Worm (Caenorhabditis elegans) whole organism, mixed stage, embryonic: ENCODE measurements around the gene pqn-96.

Source experiments
- M03D4.4 ChIP-seq: sonication (generic microtip); optimal IDR thresholded peaks from 2 replicates; lab custom pipeline; 2017; ENCODE audit warnings: mild to moderate bottlenecking, missing genetic modification characterization, missing compliant biosample characterization
- bed-3 ChIP-seq: fragments of 200-800 bp; sonication (Bioruptor generic); optimal IDR thresholded peaks from 3 replicates; lab custom pipeline; 2018; ENCODE audit warnings: mild to moderate bottlenecking, missing genetic modification characterization, moderate library complexity, missing compliant biosample characterization
- blmp-1 ChIP-seq: fragments of 150-350 bp; optimal IDR thresholded peaks from 2 replicates; lab custom pipeline; 2014; ENCODE audit warnings: missing biosample characterization, missing genetic modification characterization
- ceh-39 ChIP-seq: fragments of 150-350 bp; optimal IDR thresholded peaks from 2 replicates; lab custom pipeline; 2014; ENCODE audit warnings: missing biosample characterization, missing genetic modification characterization
- ceh-43 ChIP-seq: fragments of 200-800 bp; sonication (Bioruptor generic); optimal IDR thresholded peaks from 2 replicates; lab custom pipeline; 2018; ENCODE audit warnings: mild to moderate bottlenecking, missing genetic modification characterization, moderate library complexity, missing compliant biosample characterization
- ceh-83 ChIP-seq: fragments of 200-800 bp; sonication (Bioruptor generic); optimal IDR thresholded peaks from 2 replicates; lab custom pipeline; 2018; ENCODE audit warnings: mild to moderate bottlenecking, missing genetic modification characterization, missing compliant biosample characterization
- ces-1 ChIP-seq: fragments of 150-350 bp; optimal IDR thresholded peaks from 2 replicates; lab custom pipeline; 2014; ENCODE audit warnings: missing biosample characterization, missing genetic modification reagents, missing genetic modification characterization
- cnd-1 ChIP-seq: fragments of 200-800 bp; sonication (Bioruptor generic); optimal IDR thresholded peaks from 2 replicates; lab custom pipeline; 2018; ENCODE audit warnings: mild to moderate bottlenecking, missing genetic modification characterization, missing compliant biosample characterization
- drap-1 ChIP-seq: fragments of 200-800 bp; sonication (Bioruptor generic); optimal IDR thresholded peaks from 3 replicates; lab custom pipeline; 2018; ENCODE audit warnings: mild to moderate bottlenecking, missing genetic modification characterization, missing compliant biosample characterization
- elt-1 ChIP-seq: sonication (generic microtip); optimal IDR thresholded peaks from 2 replicates; lab custom pipeline; 2017; ENCODE audit warnings: missing genetic modification characterization, mild to moderate bottlenecking, missing compliant biosample characterization, antibody characterized with exemption, moderate library complexity, borderline replicate concordance; ENCODE audit not compliant: insufficient read depth
- elt-3 ChIP-seq: fragments of 150-350 bp; optimal IDR thresholded peaks from 2 replicates; lab custom pipeline; 2014; ENCODE audit warnings: missing biosample characterization, missing genetic modification characterization
- flh-1 ChIP-seq: fragments of 200-800 bp; sonication (Bioruptor generic); optimal IDR thresholded peaks from 2 replicates; lab custom pipeline; 2018; ENCODE audit warnings: mild to moderate bottlenecking, missing genetic modification characterization, moderate library complexity, missing compliant biosample characterization
- ham-2 ChIP-seq: fragments of 200-800 bp; sonication (Bioruptor generic); optimal IDR thresholded peaks from 2 replicates; lab custom pipeline; 2018; ENCODE audit warnings: mild to moderate bottlenecking, missing genetic modification characterization, missing compliant biosample characterization
- hlh-1 ChIP-seq: fragments of 150-350 bp; optimal IDR thresholded peaks from 2 replicates; lab custom pipeline; 2014; ENCODE audit warnings: missing biosample characterization, missing genetic modification reagents, missing genetic modification characterization
- lin-13 ChIP-seq: fragments of 150-350 bp; optimal IDR thresholded peaks from 2 replicates; lab custom pipeline; 2014; ENCODE audit warnings: missing biosample characterization, missing genetic modification characterization
- lin-32 ChIP-seq: fragments of 200-800 bp; sonication (Bioruptor generic); optimal IDR thresholded peaks from 2 replicates; lab custom pipeline; 2018; ENCODE audit warnings: mild to moderate bottlenecking, missing genetic modification characterization, missing compliant biosample characterization
- lsy-2 ChIP-seq: fragments of 150-350 bp; optimal IDR thresholded peaks from 2 replicates; lab custom pipeline; 2014; ENCODE audit warnings: missing biosample characterization, missing genetic modification characterization
- mab-5 ChIP-seq: fragments of 150-350 bp; optimal IDR thresholded peaks from 2 replicates; lab custom pipeline; 2014; ENCODE audit warnings: missing biosample characterization, missing genetic modification characterization
- mep-1 ChIP-seq: fragments of 150-350 bp; optimal IDR thresholded peaks from 2 replicates; lab custom pipeline; 2017; ENCODE audit warnings: missing biosample characterization, missing genetic modification reagents, missing genetic modification characterization, inconsistent platforms
- mls-2 ChIP-seq: sonication (generic microtip); optimal IDR thresholded peaks from 2 replicates; lab custom pipeline; 2016; ENCODE audit warnings: mild to moderate bottlenecking, missing genetic modification characterization, moderate library complexity, missing compliant biosample characterization
- nhr-2 ChIP-seq: fragments of 150-350 bp; optimal IDR thresholded peaks from 2 replicates; lab custom pipeline; 2014; ENCODE audit warnings: missing biosample characterization, missing genetic modification characterization
- nhr-237 ChIP-seq: fragments of 150-350 bp; optimal IDR thresholded peaks from 2 replicates; lab custom pipeline; 2014; ENCODE audit warnings: missing biosample characterization, missing genetic modification characterization
- nhr-28 ChIP-seq: fragments of 150-350 bp; optimal IDR thresholded peaks from 2 replicates; lab custom pipeline; 2014; ENCODE audit warnings: missing biosample characterization, missing genetic modification characterization
- nhr-76 ChIP-seq: sonication (generic microtip); optimal IDR thresholded peaks from 2 replicates; lab custom pipeline; 2017; ENCODE audit warnings: missing biosample characterization, missing genetic modification characterization
- pha-4 ChIP-seq: fragments of 150-350 bp; optimal IDR thresholded peaks from 2 replicates; lab custom pipeline; 2018; ENCODE audit warnings: missing biosample characterization, missing genetic modification reagents, missing genetic modification characterization
- sem-2 ChIP-seq: fragments of 200-800 bp; sonication (Bioruptor generic); optimal IDR thresholded peaks from 2 replicates; lab custom pipeline; 2018; ENCODE audit warnings: mild to moderate bottlenecking, missing genetic modification characterization, missing compliant biosample characterization
- snpc-4 ChIP-seq: fragments of 150-350 bp; optimal IDR thresholded peaks from 2 replicates; lab custom pipeline; 2014; ENCODE audit warnings: missing biosample characterization, missing genetic modification characterization
- sptf-1 ChIP-seq: sonication (generic microtip); optimal IDR thresholded peaks from 2 replicates; lab custom pipeline; 2017; ENCODE audit warnings: mild to moderate bottlenecking, missing genetic modification characterization, moderate library complexity, missing compliant biosample characterization
- tbx-8 ChIP-seq: fragments of 200-800 bp; sonication (Bioruptor generic); optimal IDR thresholded peaks from 2 replicates; lab custom pipeline; 2018; ENCODE audit warnings: mild to moderate bottlenecking, missing genetic modification characterization, moderate library complexity, missing compliant biosample characterization
- unc-120 ChIP-seq: sonication (generic microtip); optimal IDR thresholded peaks from 2 replicates; lab custom pipeline; 2017; ENCODE audit warnings: missing genetic modification characterization, missing compliant biosample characterization; ENCODE audit not compliant: poor library complexity, severe bottlenecking
- unc-39 ChIP-seq: fragments of 150-350 bp; optimal IDR thresholded peaks from 2 replicates; lab custom pipeline; 2014; ENCODE audit warnings: missing biosample characterization, missing genetic modification characterization
- unc-62 ChIP-seq: fragments of 150-350 bp; optimal IDR thresholded peaks from 2 replicates; lab custom pipeline; 2014; ENCODE audit warnings: missing biosample characterization, missing genetic modification reagents, missing genetic modification characterization
- zip-8 ChIP-seq: fragments of 150-350 bp; optimal IDR thresholded peaks from 2 replicates; lab custom pipeline; 2014; ENCODE audit warnings: missing biosample characterization, missing genetic modification characterization
- ztf-11 ChIP-seq: fragments of 150-350 bp; optimal IDR thresholded peaks from 2 replicates; lab custom pipeline; 2014; ENCODE audit warnings: missing biosample characterization, missing genetic modification characterization

Gene pqn-96

ce11 chrIII:8439312-8439711 lies at the start of gene pqn-96:
Gene pqn-96, minus strand, starts transcription at chrIII:8439412.
- no peak for TF ChIP-seq zip-8 (tag; lab: Kevin White, UChicago)
- no peak for TF ChIP-seq nhr-28 (tag; lab: Kevin White, UChicago)
- no peak for TF ChIP-seq ceh-83 (GFP tag; lab: Kevin White, UChicago)
- TF ChIP-seq ceh-39 (tag; lab: Kevin White, UChicago), result no peak
- TF ChIP-seq ceh-43 (GFP tag; lab: Kevin White, UChicago), result no peak
- TF ChIP-seq nhr-2, result no peak
- no peak for TF ChIP-seq ces-1 (GFP tag; lab: Kevin White, UChicago)
- no peak for TF ChIP-seq drap-1
- no peak for TF ChIP-seq lin-32 (GFP tag; lab: Kevin White, UChicago)
- no peak for TF ChIP-seq elt-1
- TF ChIP-seq sptf-1 (tag; lab: Kevin White, UChicago), result no peak
- no peak for TF ChIP-seq elt-3 (tag; lab: Kevin White, UChicago)
- TF ChIP-seq nhr-237 (tag; lab: Kevin White, UChicago), result no peak
- TF ChIP-seq, all 35 proteins: peak for 0

ce11 chrIII:8483853-8484252 lies 44.6 kb upstream of the pqn-96 start, which contains the start of gene F42H10.3:
Gene F42H10.3, plus strand, starts transcription at chrIII:8484153.
- TF ChIP-seq sptf-1 (tag; lab: Kevin White, UChicago), result no peak
- no peak for TF ChIP-seq ham-2
- TF ChIP-seq ceh-43 (GFP tag; lab: Kevin White, UChicago), result no peak
- no peak for TF ChIP-seq nhr-76 (tag; lab: Kevin White, UChicago)
- TF ChIP-seq cnd-1 (tag; lab: Kevin White, UChicago), result no peak
- no peak for TF ChIP-seq mep-1 (tag; lab: Kevin White, UChicago)
- TF ChIP-seq unc-39, result no peak
- TF ChIP-seq sem-2 (GFP tag; lab: Kevin White, UChicago), result no peak
- no peak for TF ChIP-seq blmp-1
- no peak for TF ChIP-seq unc-62
- TF ChIP-seq ceh-83 (GFP tag; lab: Kevin White, UChicago), result no peak
- no peak for TF ChIP-seq unc-120 (tag; lab: Kevin White, UChicago)
- TF ChIP-seq nhr-2, result no peak
- no peak for TF ChIP-seq flh-1 (GFP tag; lab: Kevin White, UChicago)
- no peak for TF ChIP-seq lsy-2 (tag; lab: Kevin White, UChicago)
- TF ChIP-seq ceh-39 (tag; lab: Kevin White, UChicago), result no peak
- no peak for TF ChIP-seq M03D4.4 (tag; lab: Kevin White, UChicago)
- no peak for TF ChIP-seq lin-13 (tag; lab: Kevin White, UChicago)
- no peak for TF ChIP-seq mab-5
- no peak for TF ChIP-seq ztf-11

- peak; percentile 85 for TF ChIP-seq hlh-1
- no peak for TF ChIP-seq lin-13 (tag; lab: Kevin White, UChicago)
Measured at ce11 chrIII:8480355-8480754, 41.1 kb upstream of the pqn-96 start, which contains the start of gene F42H10.6. Gene F42H10.6, minus strand, starts transcription at chrIII:8480455.

ce11 chrIII:8479322-8479864 lies 40.2 kb upstream of the pqn-96 start:
- TF ChIP-seq M03D4.4 (tag; lab: Kevin White, UChicago), result no peak
- TF ChIP-seq pha-4 (tag; lab: Kevin White, UChicago), result no peak
- no peak for TF ChIP-seq tbx-8
- no peak for TF ChIP-seq flh-1 (GFP tag; lab: Kevin White, UChicago)
- no peak for TF ChIP-seq lin-13 (tag; lab: Kevin White, UChicago)
- TF ChIP-seq mls-2 (tag; lab: Kevin White, UChicago), result no peak
- no peak for TF ChIP-seq unc-120 (tag; lab: Kevin White, UChicago)
- no peak for TF ChIP-seq lin-32 (GFP tag; lab: Kevin White, UChicago)
- no peak for TF ChIP-seq blmp-1
- TF ChIP-seq ceh-39 (tag; lab: Kevin White, UChicago), result no peak
- TF ChIP-seq elt-3 (tag; lab: Kevin White, UChicago), result no peak
- TF ChIP-seq ceh-83 (GFP tag; lab: Kevin White, UChicago), result no peak
- no peak for TF ChIP-seq mab-5

- TF ChIP-seq bed-3, result no peak
- TF ChIP-seq snpc-4 (tag; lab: Kevin White, UChicago), result no peak
- TF ChIP-seq nhr-237 (tag; lab: Kevin White, UChicago), result no peak
- TF ChIP-seq drap-1, result no peak
Measured at ce11 chrIII:8473292-8473691, 34.1 kb upstream of the pqn-96 start.
